Worm (Caenorhabditis elegans) whole organism, L4 larva: ENCODE data around the gene ril-2.

ENCODE experiments used
- F26F4.8 ChIP-seq: fragments of 200-800 bp; sonication (Bioruptor generic); conservative IDR thresholded peaks from 2 replicates; pipeline ENCODE4 v1.3.6; 2022; ENCODE audit warnings: missing genetic modification characterization, missing compliant biosample characterization
- R02D3.7 ChIP-seq: fragments of 150-350 bp; sonication (generic microtip); optimal IDR thresholded peaks from 3 replicates; lab custom pipeline; 2014; ENCODE audit warnings: missing biosample characterization, missing genetic modification characterization
- T20F7.1 ChIP-seq: fragments of 200-800 bp; sonication (Bioruptor generic); optimal IDR thresholded peaks from 2 replicates; lab custom pipeline; 2018; ENCODE audit warnings: mild to moderate bottlenecking, missing genetic modification characterization, missing compliant biosample characterization
- Y105C5A.15 ChIP-seq: fragments of 200-800 bp; sonication (Bioruptor generic); IDR thresholded peaks from 2 replicates; pipeline ENCODE4 v1.3.6; 2022; ENCODE audit warnings: missing genetic modification characterization, missing compliant biosample characterization
- Y48G9A.11 ChIP-seq: fragments of 200-800 bp; sonication (Bioruptor generic); IDR thresholded peaks from 2 replicates; pipeline ENCODE4 v1.3.6; 2022; ENCODE audit warnings: missing genetic modification reagents, missing genetic modification characterization, missing compliant biosample characterization
- Y5F2A.4 ChIP-seq: fragments of 200-800 bp; sonication (Bioruptor generic); optimal IDR thresholded peaks from 2 replicates; lab custom pipeline; 2018; ENCODE audit warnings: mild to moderate bottlenecking, missing genetic modification characterization, missing compliant biosample characterization
- Y75B8A.6 ChIP-seq: fragments of 200-800 bp; sonication (Bioruptor generic); IDR thresholded peaks from 2 replicates; pipeline ENCODE4 v1.3.6; 2022; ENCODE audit warnings: missing genetic modification reagents, missing genetic modification characterization, missing compliant biosample characterization
- ZK337.2 ChIP-seq: fragments of 200-800 bp; sonication (Bioruptor generic); IDR thresholded peaks from 2 replicates; pipeline ENCODE4 v1.3.6; 2022; ENCODE audit warnings: missing genetic modification reagents, missing genetic modification characterization, missing compliant biosample characterization
- aha-1 ChIP-seq: fragments of 150-350 bp; peaks from one replicate; lab custom pipeline; 2014; ENCODE audit warnings: missing biosample characterization, missing genetic modification characterization
- arid-1 ChIP-seq: fragments of 200-800 bp; sonication (Bioruptor generic); conservative IDR thresholded peaks from 2 replicates; pipeline ENCODE4 v1.3.6; 2022; ENCODE audit warnings: missing genetic modification reagents, missing genetic modification characterization, missing compliant biosample characterization
- attf-4 ChIP-seq: sonication (generic microtip); optimal IDR thresholded peaks from 3 replicates; lab custom pipeline; 2017; ENCODE audit warnings: missing biosample characterization, missing genetic modification characterization
- ceh-32 ChIP-seq: sonication (generic microtip); optimal IDR thresholded peaks from 2 replicates; lab custom pipeline; 2016; ENCODE audit warnings: mild to moderate bottlenecking, missing genetic modification characterization, missing compliant biosample characterization; ENCODE audit not compliant: poor library complexity
- ceh-44 ChIP-seq: fragments of 200-800 bp; sonication (Bioruptor generic); IDR thresholded peaks from 2 replicates; pipeline ENCODE4 v1.3.6; 2022; ENCODE audit warnings: missing genetic modification reagents, missing genetic modification characterization, missing compliant biosample characterization
- cey-2 ChIP-seq: sonication (generic microtip); optimal IDR thresholded peaks from 3 replicates; lab custom pipeline; 2017; ENCODE audit warnings: missing genetic modification characterization, mild to moderate bottlenecking, missing compliant biosample characterization, antibody characterized with exemption, borderline replicate concordance; ENCODE audit not compliant: insufficient read depth
- daf-19 ChIP-seq: fragments of 200-800 bp; sonication (Bioruptor generic); conservative IDR thresholded peaks from 2 replicates; pipeline ENCODE4 v1.3.6; 2022; ENCODE audit warnings: missing genetic modification characterization, missing compliant biosample characterization
- dmd-9 ChIP-seq: fragments of 200-800 bp; sonication (Bioruptor generic); IDR thresholded peaks from 2 replicates; pipeline ENCODE4 v1.3.6; 2022; ENCODE audit warnings: missing genetic modification reagents, missing genetic modification characterization, missing compliant biosample characterization
- gei-8 ChIP-seq: fragments of 200-800 bp; sonication (Bioruptor generic); optimal IDR thresholded peaks from 2 replicates; lab custom pipeline; 2018; ENCODE audit warnings: mild to moderate bottlenecking, missing genetic modification characterization, missing compliant biosample characterization
- hlh-11 ChIP-seq: fragments of 200-800 bp; sonication (Bioruptor generic); optimal IDR thresholded peaks from 2 replicates; lab custom pipeline; 2018; ENCODE audit warnings: mild to moderate bottlenecking, missing genetic modification characterization, missing compliant biosample characterization
- hlh-30 ChIP-seq: sonication (generic microtip); optimal IDR thresholded peaks from 2 replicates; lab custom pipeline; 2017; ENCODE audit warnings: antibody characterized with exemption, mild to moderate bottlenecking, missing genetic modification characterization, missing compliant biosample characterization; ENCODE audit not compliant: insufficient read depth
- jun-1 ChIP-seq: fragments of 150-350 bp; optimal IDR thresholded peaks from 2 replicates; lab custom pipeline; 2014; ENCODE audit warnings: missing biosample characterization, missing genetic modification reagents, missing genetic modification characterization
- lin-29 ChIP-seq: fragments of 200-800 bp; sonication (Bioruptor generic); IDR thresholded peaks from 2 replicates; pipeline ENCODE4 v1.3.6; 2022; ENCODE audit warnings: missing genetic modification reagents, missing genetic modification characterization, missing compliant biosample characterization
- madf-9 ChIP-seq: fragments of 200-800 bp; sonication (Bioruptor generic); conservative IDR thresholded peaks from 2 replicates; pipeline ENCODE4 v1.3.6; 2022; ENCODE audit warnings: missing genetic modification reagents, missing genetic modification characterization, missing compliant biosample characterization
- mdl-1 ChIP-seq, 2 experiments: fragments of 150-350 bp in 1 of 2; sonication (generic microtip) in 1 of 2; optimal IDR thresholded peaks; 2 replicates each; lab custom pipeline; 2014 to 2017; ENCODE audit warnings: missing biosample characterization in 2 of 2, missing genetic modification characterization in 2 of 2
- mdt-29 ChIP-seq: fragments of 200-800 bp; sonication (Bioruptor generic); IDR thresholded peaks from 2 replicates; pipeline ENCODE4 v1.3.6; 2022; ENCODE audit warnings: missing genetic modification reagents, missing genetic modification characterization, missing compliant biosample characterization
- mes-2 ChIP-seq: sonication (generic microtip); optimal IDR thresholded peaks from 2 replicates; lab custom pipeline; 2016; ENCODE audit warnings: missing genotype, mild to moderate bottlenecking, missing genetic modification characterization, missing compliant biosample characterization; ENCODE audit not compliant: poor library complexity, severe bottlenecking
- mxl-3 ChIP-seq: fragments of 200-800 bp; sonication (Bioruptor generic); optimal IDR thresholded peaks from 2 replicates; lab custom pipeline; 2018; ENCODE audit warnings: mild to moderate bottlenecking, missing genetic modification characterization, missing compliant biosample characterization
- nhr-102 ChIP-seq: sonication (generic microtip); optimal IDR thresholded peaks from 2 replicates; lab custom pipeline; 2016; ENCODE audit warnings: mild to moderate bottlenecking, missing genetic modification characterization, moderate library complexity, missing compliant biosample characterization
- nhr-48 ChIP-seq: sonication (generic microtip); optimal IDR thresholded peaks from 2 replicates; lab custom pipeline; 2016; ENCODE audit warnings: mild to moderate bottlenecking, missing genetic modification characterization, missing compliant biosample characterization
- nhr-77 ChIP-seq: fragments of 150-350 bp; optimal IDR thresholded peaks from 2 replicates; lab custom pipeline; 2014; ENCODE audit warnings: missing biosample characterization, missing genetic modification characterization
- pha-4 ChIP-seq, 2 experiments: fragments of 150-350 bp in 1 of 2; fragments of 200-800 bp in 1 of 2; sonication (Bioruptor generic) in 1 of 2; IDR thresholded peaks in 1 of 2; optimal IDR thresholded peaks in 1 of 2; 2 replicates each; pipeline versions ENCODE4 v1.3.6 to Lab custom; 2014 to 2022; ENCODE audit warnings: missing genetic modification characterization in 2 of 2, missing genetic modification reagents in 2 of 2, missing biosample characterization in 1 of 2, missing compliant biosample characterization in 1 of 2
- saeg-2 ChIP-seq: fragments of 200-800 bp; sonication (Bioruptor generic); IDR thresholded peaks from 2 replicates; pipeline ENCODE4 v1.3.6; 2022; ENCODE audit warnings: missing genetic modification reagents, missing genetic modification characterization, missing compliant biosample characterization
- set-16 ChIP-seq: fragments of 200-800 bp; sonication (Bioruptor generic); IDR thresholded peaks from 2 replicates; pipeline ENCODE4 v1.3.6; 2022; ENCODE audit warnings: missing genetic modification reagents, missing genetic modification characterization, missing compliant biosample characterization
- skn-1 ChIP-seq: fragments of 150-350 bp; optimal IDR thresholded peaks from 2 replicates; lab custom pipeline; 2014; ENCODE audit warnings: missing biosample characterization, missing genetic modification characterization
- spr-1 ChIP-seq: sonication (generic microtip); optimal IDR thresholded peaks from 2 replicates; lab custom pipeline; 2016; ENCODE audit warnings: mild to moderate bottlenecking, missing genetic modification characterization, missing compliant biosample characterization
- spr-3 ChIP-seq: fragments of 200-800 bp; sonication (Bioruptor generic); optimal IDR thresholded peaks from 2 replicates; lab custom pipeline; 2018; ENCODE audit warnings: mild to moderate bottlenecking, missing genetic modification characterization, missing compliant biosample characterization
- tag-97 ChIP-seq: fragments of 200-800 bp; sonication (Bioruptor generic); IDR thresholded peaks from 2 replicates; pipeline ENCODE4 v1.3.6; 2022; ENCODE audit warnings: missing genetic modification characterization, missing compliant biosample characterization
- unc-39 ChIP-seq: sonication (generic microtip); optimal IDR thresholded peaks from 2 replicates; lab custom pipeline; 2017; ENCODE audit warnings: missing biosample characterization, missing genetic modification characterization
- unc-62 ChIP-seq, 3 experiments: fragments of 150-350 bp in 1 of 3; sonication (generic microtip); optimal IDR thresholded peaks in 2 of 3; peaks in 1 of 3; 1 replicate in 1 of 3; 2 replicates in 2 of 3; lab custom pipeline; 2014 to 2017; ENCODE audit warnings: missing biosample characterization in 3 of 3, missing genetic modification characterization in 3 of 3, missing genetic modification reagents in 3 of 3, missing genotype in 1 of 3
- zag-1 ChIP-seq: fragments of 150-350 bp; optimal IDR thresholded peaks from 2 replicates; lab custom pipeline; 2014; ENCODE audit warnings: missing biosample characterization, missing genetic modification characterization
- zip-11 ChIP-seq: fragments of 200-800 bp; sonication (Bioruptor generic); IDR thresholded peaks from 2 replicates; pipeline ENCODE4 v1.3.6; 2022; ENCODE audit warnings: missing genetic modification characterization, missing compliant biosample characterization
- ztf-11 ChIP-seq: fragments of 150-350 bp; optimal IDR thresholded peaks from 2 replicates; lab custom pipeline; 2014; ENCODE audit warnings: missing biosample characterization, missing genetic modification characterization

Gene ril-2

DNA sequence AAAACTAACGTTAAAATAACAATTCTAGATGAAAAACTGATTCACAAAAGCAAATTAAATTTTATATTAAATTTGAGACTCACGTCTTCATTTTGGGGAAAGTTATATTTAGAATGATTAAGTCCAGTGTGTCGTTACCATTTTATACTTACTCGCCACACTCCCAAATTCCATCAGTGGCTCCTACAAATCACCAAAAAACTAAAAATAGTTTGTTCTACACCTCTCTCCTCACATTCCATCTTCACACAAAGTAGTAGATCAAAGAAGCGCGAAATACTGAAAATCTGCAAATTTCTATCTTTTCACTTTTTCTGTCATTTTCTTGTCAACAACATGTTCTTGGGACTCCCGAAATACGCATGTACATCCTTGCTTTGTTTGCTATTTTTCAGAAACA is 9.9 kb upstream of the ril-2 start, which contains the start of gene ZC116.5:
TSS of gene ZC116.5 (minus strand) at position 101 of the 400 bp plus-strand sequence.
- TF ChIP-seq nhr-48 (tag; lab: Kevin White, UChicago) (no peak), spr-1 (tag; lab: Kevin White, UChicago) (no peak), zag-1 (tag; lab: Kevin White, UChicago) (no peak), Y48G9A.11 (GFP tag; lab: Robert Waterston, UW) (no peak)

DNA sequence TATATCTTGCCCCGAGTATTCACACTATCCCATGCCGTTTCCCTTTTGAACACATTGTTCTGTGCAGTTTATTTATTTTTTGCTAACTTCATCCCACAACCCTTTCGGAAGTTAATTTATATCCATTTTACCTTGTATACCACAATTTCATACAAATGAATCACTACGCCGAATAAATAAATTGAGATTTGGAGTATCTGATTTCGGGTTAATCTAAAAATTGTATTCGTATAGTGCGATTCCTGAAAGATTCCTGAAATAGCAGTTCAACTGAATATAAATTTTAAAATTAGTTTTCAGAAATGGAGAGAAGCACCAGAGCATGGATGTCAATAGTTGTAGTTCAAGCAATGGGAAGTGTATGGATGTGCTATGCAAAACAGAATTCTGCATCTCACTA is 8.2 kb upstream of the ril-2 start, which contains the start of gene erg-28:
TSS of gene erg-28 (plus strand) at position 301 of the 400 bp plus-strand sequence.
- no peak for TF ChIP-seq mdt-29
- no peak for TF ChIP-seq nhr-77 (tag; lab: Kevin White, UChicago)
- no peak for TF ChIP-seq mdl-1 (tag; optimal IDR thresholded peaks at IDR 0.05; lab: Kevin White, UChicago)
- no peak for TF ChIP-seq nhr-102 (tag; lab: Kevin White, UChicago)
- TF ChIP-seq spr-1 (tag; lab: Kevin White, UChicago): no peak
- TF ChIP-seq Y75B8A.6 (GFP tag; lab: Robert Waterston, UW): no peak
- TF ChIP-seq set-16 (GFP tag; lab: Robert Waterston, UW): no peak
- no peak for TF ChIP-seq T20F7.1 (GFP tag; lab: Kevin White, UChicago)
- TF ChIP-seq gei-8 (GFP tag; lab: Kevin White, UChicago): no peak
- TF ChIP-seq ZK337.2 (GFP tag; lab: Robert Waterston, UW): no peak
- TF ChIP-seq dmd-9 (GFP tag; lab: Robert Waterston, UW): no peak

DNA sequence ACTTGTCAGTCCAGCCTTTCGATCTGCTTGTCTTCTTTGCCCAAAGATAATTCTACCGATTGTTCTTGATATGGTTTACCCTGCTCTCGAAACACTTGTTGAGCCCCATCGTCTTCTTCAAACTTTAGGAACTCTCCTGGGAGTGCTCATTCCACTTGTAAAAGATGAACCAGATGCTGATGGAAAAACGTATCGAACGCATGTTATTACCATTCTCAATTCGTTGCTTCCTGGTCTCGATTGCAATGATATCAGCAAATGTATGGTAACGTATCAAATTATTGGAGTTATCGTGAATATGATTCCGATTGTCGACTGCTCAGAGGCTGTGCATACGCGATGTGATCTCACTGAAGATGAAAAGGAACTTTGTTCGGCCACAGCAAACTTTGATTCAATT is 2.9 kb upstream of the ril-2 start:
- TF ChIP-seq nhr-48 (tag; lab: Kevin White, UChicago) (no peak), unc-62 (GFP tag; optimal IDR thresholded peaks at IDR 0.05 in 1 of 2; lab: Kevin White, UChicago) (peak in 1 of 2 experiments; percentile 84), unc-62 (tag; optimal IDR thresholded peaks at IDR 0.05; lab: Kevin White, UChicago) (no peak), aha-1 (tag; lab: Kevin White, UChicago) (peak; percentile 53)

DNA sequence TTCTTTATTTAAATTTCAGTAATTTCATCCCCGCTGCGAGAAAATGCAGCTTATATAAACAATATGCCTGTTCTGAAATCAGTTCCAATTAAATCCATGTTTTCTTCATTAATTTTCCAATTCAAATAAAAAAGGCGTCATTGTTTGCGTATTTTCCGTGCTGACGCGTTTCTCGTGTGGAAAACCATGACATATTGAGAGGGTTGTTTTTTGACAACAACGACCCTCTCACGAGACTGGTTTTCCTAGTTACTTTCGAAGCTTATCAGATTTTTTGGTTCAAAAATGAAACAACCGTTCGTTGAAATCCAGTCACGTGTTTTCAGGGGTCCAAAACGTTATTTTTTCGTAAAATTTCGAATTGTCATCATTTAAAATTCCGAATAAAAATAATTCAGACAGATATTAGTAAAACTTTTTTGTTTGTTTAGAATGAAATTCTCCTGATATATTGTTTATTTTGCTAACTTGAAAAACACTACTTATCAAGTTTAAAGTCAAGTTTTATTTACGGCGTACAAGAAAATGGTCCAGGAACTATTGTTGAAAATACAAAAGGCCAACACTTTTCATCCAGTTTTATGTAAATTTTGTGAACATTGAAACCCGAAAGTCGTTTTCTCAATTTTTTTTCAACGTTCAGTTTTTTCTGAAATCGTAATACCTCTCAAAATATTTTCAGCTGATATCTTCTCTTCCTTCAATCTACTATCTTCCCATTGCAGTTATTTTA is 719 bp upstream of the ril-2 start, which contains the start of gene C14C10.5:
TSS of gene C14C10.5 (plus strand) at position 683 of the 733 bp plus-strand sequence.
- TF ChIP-seq hlh-30: no peak
- TF ChIP-seq attf-4 (tag; lab: Kevin White, UChicago): no peak
- no peak for TF ChIP-seq unc-39
- no peak for TF ChIP-seq pha-4 (GFP tag; IDR thresholded peaks at IDR 0.05; lab: Robert Waterston, UW)
- no peak for TF ChIP-seq pha-4 (tag; optimal IDR thresholded peaks at IDR 0.05; lab: Kevin White, UChicago)
- TF ChIP-seq Y105C5A.15 (GFP tag; lab: Robert Waterston, UW): no peak
- TF ChIP-seq R02D3.7 (tag; lab: Kevin White, UChicago): no peak
- peak; percentile 38 for TF ChIP-seq hlh-11 (tag; lab: Kevin White, UChicago)
- TF ChIP-seq spr-3 (GFP tag; lab: Kevin White, UChicago): no peak
- peak; percentile 15 for TF ChIP-seq mxl-3 (GFP tag; lab: Kevin White, UChicago)
- 0 out of 2 replicates have a peak, but pooled peaks have one; percentile 24 for TF ChIP-seq daf-19
- TF ChIP-seq ceh-32 (tag; lab: Kevin White, UChicago): no peak
- TF ChIP-seq Y5F2A.4 (GFP tag; lab: Kevin White, UChicago): no peak
- TF ChIP-seq gei-8 (GFP tag; lab: Kevin White, UChicago): no peak
- no peak for TF ChIP-seq F26F4.8 (GFP tag; lab: Robert Waterston, UW)
- no peak for TF ChIP-seq lin-29 (GFP tag; lab: Robert Waterston, UW)
- no peak for TF ChIP-seq nhr-48 (tag; lab: Kevin White, UChicago)
- TF ChIP-seq ceh-44: no peak
- no peak for TF ChIP-seq skn-1 (tag; lab: Kevin White, UChicago)
- no peak for TF ChIP-seq tag-97 (GFP tag; lab: Robert Waterston, UW)
- no peak for TF ChIP-seq unc-62 (GFP tag; optimal IDR thresholded peaks at IDR 0.05 in 1 of 2; lab: Kevin White, UChicago)
- TF ChIP-seq unc-62 (tag; optimal IDR thresholded peaks at IDR 0.05; lab: Kevin White, UChicago): no peak
- TF ChIP-seq arid-1: no peak
- TF ChIP-seq saeg-2: no peak
- TF ChIP-seq madf-9 (GFP tag; lab: Robert Waterston, UW): no peak
- peak; percentile 27 for TF ChIP-seq mes-2 (tag; lab: Kevin White, UChicago)
- TF ChIP-seq cey-2: no peak
- TF ChIP-seq Y48G9A.11 (GFP tag; lab: Robert Waterston, UW): no peak
- no peak for TF ChIP-seq jun-1
- TF ChIP-seq zip-11 (GFP tag; lab: Robert Waterston, UW): no peak
- no peak for TF ChIP-seq ztf-11 (tag; lab: Kevin White, UChicago)
